Fruit fly (Drosophila melanogaster): ENCODE data around the gene Gr61a.

Gr61a gene

dm6 chr3L:817708-818107, 23.5 kb upstream of the Gr61a start (continued):
- TF ChIP-seq Eip75B (GFP tag; optimal IDR thresholded peaks at IDR 0.05) = peak; percentile 54
- TF ChIP-seq CG7368 (GFP tag; optimal IDR thresholded peaks at IDR 0.05) = peak; percentile 1
- TF ChIP-seq CG6854 (GFP tag; optimal IDR thresholded peaks at IDR 0.05) = peak; percentile 37
- peak; percentile 37 for TF ChIP-seq cyc (GFP tag; optimal IDR thresholded peaks at IDR 0.05)
- peak; percentile 7 for TF ChIP-seq CG3032 (tag; optimal IDR thresholded peaks at IDR 0.05)
- TF ChIP-seq dac (GFP tag; optimal IDR thresholded peaks at IDR 0.05) = no peak
- peak; percentile 32 for TF ChIP-seq CG8319 (GFP tag; optimal IDR thresholded peaks at IDR 0.05)
- no peak for TF ChIP-seq CG6276 (GFP tag; optimal IDR thresholded peaks at IDR 0.05)
- TF ChIP-seq Sox14 (GFP tag; optimal IDR thresholded peaks at IDR 0.05) = peak; percentile 41
- peak; percentile 69 for TF ChIP-seq acj6 (GFP tag; optimal IDR thresholded peaks at IDR 0.05)
- peak; percentile 43; the same call in 1 of the 3 replicates for TF ChIP-seq CG8119 (GFP tag; IDR thresholded peaks at IDR 0.05)
- TF ChIP-seq fkh (GFP tag; optimal IDR thresholded peaks at IDR 0.05) = no peak
- TF ChIP-seq Lpt (GFP tag; optimal IDR thresholded peaks at IDR 0.05) = no peak
- TF ChIP-seq CG16779 (tag; optimal IDR thresholded peaks at IDR 0.05) = no peak
- TF ChIP-seq Gug (GFP tag; IDR thresholded peaks at IDR 0.05) = no peak
- peak; percentile 39 for TF ChIP-seq Ets96B (tag; optimal IDR thresholded peaks at IDR 0.05)
- peak; percentile 70 for TF ChIP-seq CG3919 (GFP tag; optimal IDR thresholded peaks at IDR 0.05)
- peak; percentile 50 for TF ChIP-seq pdm3 (GFP tag; optimal IDR thresholded peaks at IDR 0.05)
- TF ChIP-seq CG15336 (GFP tag; IDR thresholded peaks at IDR 0.05) = no peak
- TF ChIP-seq CG9139 (GFP tag; optimal IDR thresholded peaks at IDR 0.05) = no peak
- no peak for TF ChIP-seq fd85E (GFP tag; optimal IDR thresholded peaks at IDR 0.05)
- TF ChIP-seq dsx (GFP tag; optimal IDR thresholded peaks at IDR 0.05; ENCODE audit: poor library complexity, severe bottlenecking) = peak; percentile 26

DNA sequence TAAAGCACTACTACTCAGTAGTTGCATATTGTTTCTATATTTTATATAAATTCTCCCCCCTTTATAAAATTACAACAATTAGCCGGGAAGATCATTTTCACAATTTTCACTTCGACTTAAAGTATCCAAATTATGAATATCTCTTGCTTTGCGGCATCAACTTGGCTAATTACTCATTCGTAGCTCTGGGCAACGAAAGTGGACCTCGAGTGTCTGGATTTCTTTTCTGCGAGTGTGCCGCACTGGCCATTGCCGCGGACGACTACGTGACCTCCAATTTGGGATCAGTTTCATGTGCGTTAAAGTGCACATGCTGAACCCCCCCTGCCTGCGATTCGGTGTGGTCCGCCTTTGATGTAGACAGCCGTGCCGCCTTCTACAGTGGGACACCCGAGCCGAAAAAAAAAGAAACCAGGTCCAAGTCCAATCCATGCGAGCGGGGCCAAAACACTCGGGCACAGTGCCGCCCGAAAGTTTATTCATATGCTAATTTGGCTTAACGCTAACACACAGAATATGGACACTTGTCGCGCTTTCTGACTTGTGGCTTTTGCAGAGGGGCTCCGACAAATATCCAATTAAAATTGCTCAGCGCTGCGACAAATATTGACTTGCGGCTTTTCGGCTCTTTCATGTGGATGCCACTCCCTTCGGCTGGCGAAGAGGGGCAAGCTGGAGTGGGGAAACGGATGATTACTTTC, 22.7 kb upstream of the Gr61a start:
- TF ChIP-seq CG11294 (GFP tag; IDR thresholded peaks at IDR 0.05) (peak; percentile 6; the same call in 1 of the 2 replicates), CG6163 (GFP tag; IDR thresholded peaks at IDR 0.05) (peak; percentile 52; the same call in 1 of the 3 replicates), Hr4 (GFP tag; optimal IDR thresholded peaks at IDR 0.05) (peak; percentile 56), Smox (GFP tag; optimal IDR thresholded peaks at IDR 0.05) (peak; percentile 61), Gug (GFP tag; IDR thresholded peaks at IDR 0.05) (no peak), salr (GFP tag; optimal IDR thresholded peaks at IDR 0.05) (peak in 1 of 2 experiments; percentile 11), Hr39 (GFP tag; optimal IDR thresholded peaks at IDR 0.05) (peak; percentile 65), CG1621 (tag; optimal IDR thresholded peaks at IDR 0.05) (peak; percentile 18), OdsH (GFP tag; optimal IDR thresholded peaks at IDR 0.05) (peak; percentile 67), CG6276 (GFP tag; optimal IDR thresholded peaks at IDR 0.05) (peak; percentile 16), net (GFP tag; optimal IDR thresholded peaks at IDR 0.05) (peak; percentile 36), ss (GFP tag; optimal IDR thresholded peaks at IDR 0.05) (peak in 1 of 2 experiments; percentile 42), Hr38 (GFP tag; optimal IDR thresholded peaks at IDR 0.05) (no peak), achi (GFP tag; optimal IDR thresholded peaks at IDR 0.05) (peak; percentile 66), CG3919 (GFP tag; optimal IDR thresholded peaks at IDR 0.05) (peak; percentile 70), topi (GFP tag; optimal IDR thresholded peaks at IDR 0.05) (peak; percentile 67), CG9139 (GFP tag; optimal IDR thresholded peaks at IDR 0.05) (peak; percentile 20), CG10669 (GFP tag; optimal IDR thresholded peaks at IDR 0.05) (peak; percentile 32), fd85E (GFP tag; optimal IDR thresholded peaks at IDR 0.05) (no peak), Blimp-1 (GFP tag; optimal IDR thresholded peaks at IDR 0.05) (no peak), CG6808 (GFP tag; optimal IDR thresholded peaks at IDR 0.05) (peak; percentile 14), CG8119 (GFP tag; IDR thresholded peaks at IDR 0.05) (peak; percentile 55), Eip93F (GFP tag; optimal IDR thresholded peaks at IDR 0.05) (no peak), Ets96B (tag; optimal IDR thresholded peaks at IDR 0.05) (peak; percentile 46), CG6792 (GFP tag; optimal IDR thresholded peaks at IDR 0.05) (peak; percentile 67), eg (GFP tag; IDR thresholded peaks at IDR 0.05) (peak; percentile 35; the same call in 1 of the 3 replicates), CG7368 (GFP tag; optimal IDR thresholded peaks at IDR 0.05) (peak; percentile 55), Eip78C (GFP tag) (peak; percentile 93), fkh (GFP tag; optimal IDR thresholded peaks at IDR 0.05) (peak; percentile 9), acj6 (GFP tag; optimal IDR thresholded peaks at IDR 0.05) (peak; percentile 61), CG11902 (GFP tag; optimal IDR thresholded peaks at IDR 0.05) (peak; percentile 48), Lpt (GFP tag; optimal IDR thresholded peaks at IDR 0.05) (no peak), pdm3 (GFP tag; optimal IDR thresholded peaks at IDR 0.05) (peak; percentile 64), CG3032 (tag; optimal IDR thresholded peaks at IDR 0.05) (peak; percentile 34), fd59A (GFP tag; optimal IDR thresholded peaks at IDR 0.05) (peak; percentile 7), CG11762 (GFP tag; optimal IDR thresholded peaks at IDR 0.05; ENCODE audit: insufficient read depth) (peak; percentile 46), dsx (GFP tag; optimal IDR thresholded peaks at IDR 0.05; ENCODE audit: poor library complexity, severe bottlenecking) (peak; percentile 29), esn (GFP tag; optimal IDR thresholded peaks at IDR 0.05) (peak; percentile 62)

Measured in whole organism, prepupa.